Worm (Caenorhabditis elegans): ENCODE measurements around the gene rbm-39.

DNA sequence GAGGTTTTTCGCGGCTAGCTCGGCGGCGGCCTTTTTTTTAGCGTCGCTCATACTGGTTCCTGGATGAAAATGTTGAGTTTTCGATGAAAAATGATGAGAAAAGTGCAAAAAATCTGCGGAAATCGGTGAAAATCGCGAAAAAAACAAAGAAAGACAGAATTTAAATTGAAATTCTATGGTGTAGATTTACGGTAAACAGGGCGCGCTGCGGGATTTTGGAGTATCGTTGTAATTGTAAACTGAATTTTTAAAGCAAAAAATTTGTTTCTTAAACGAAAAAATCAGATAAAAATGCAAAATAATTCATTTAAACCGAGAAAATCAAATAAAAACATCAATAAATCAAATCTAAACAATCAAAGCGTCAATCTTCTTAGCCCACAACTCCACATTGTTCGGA lies 42.3 kb downstream of the rbm-39 start, which contains the start of gene dcap-1:
- TF ChIP-seq med-1 (GFP tag; optimal IDR thresholded peaks at IDR 0.05; ENCODE audit: insufficient read depth) (no peak), ref-1 (GFP tag; conservative IDR thresholded peaks at IDR 0.05) (no peak), ztf-29 (GFP tag; IDR thresholded peaks at IDR 0.05) (no peak)

All from whole organism, midembryonic.